Worm (Caenorhabditis elegans) whole organism, mixed stage, embryonic: ENCODE data around the gene R102.6.

Experiments
- blmp-1 ChIP-seq: fragments of 150-350 bp; optimal IDR thresholded peaks from 2 replicates; lab custom pipeline; 2014; ENCODE audit warnings: missing biosample characterization, missing genetic modification characterization
- sem-2 ChIP-seq: fragments of 200-800 bp; sonication (Bioruptor generic); optimal IDR thresholded peaks from 2 replicates; lab custom pipeline; 2018; ENCODE audit warnings: mild to moderate bottlenecking, missing genetic modification characterization, missing compliant biosample characterization
- sptf-1 ChIP-seq: sonication (generic microtip); optimal IDR thresholded peaks from 2 replicates; lab custom pipeline; 2017; ENCODE audit warnings: mild to moderate bottlenecking, missing genetic modification characterization, moderate library complexity, missing compliant biosample characterization
- unc-39 ChIP-seq: fragments of 150-350 bp; optimal IDR thresholded peaks from 2 replicates; lab custom pipeline; 2014; ENCODE audit warnings: missing biosample characterization, missing genetic modification characterization
- ztf-11 ChIP-seq: fragments of 150-350 bp; optimal IDR thresholded peaks from 2 replicates; lab custom pipeline; 2014; ENCODE audit warnings: missing biosample characterization, missing genetic modification characterization

DNA sequence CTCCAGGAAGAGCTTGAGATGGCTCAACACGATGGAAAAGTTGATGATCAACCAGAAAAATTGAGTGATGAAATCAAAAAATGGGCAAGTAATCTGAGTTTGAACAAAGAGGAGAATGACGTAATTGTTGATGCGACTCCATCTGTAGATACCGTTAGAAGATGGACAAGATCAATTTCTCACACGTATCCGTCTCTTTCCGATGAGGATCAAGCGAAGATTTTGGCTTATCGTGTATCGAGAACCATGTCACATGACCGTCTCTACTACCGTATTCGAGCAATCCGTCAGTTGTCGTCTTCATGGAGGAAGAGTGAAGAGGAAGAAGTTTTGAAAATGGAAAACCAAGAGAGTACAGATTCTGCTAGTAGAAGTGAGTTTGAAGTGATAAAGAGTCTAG, 12.1 kb upstream of the R102.6 start:
- TF ChIP-seq ztf-11 (tag; lab: Kevin White, UChicago): no peak
- no peak for TF ChIP-seq sem-2 (GFP tag; lab: Kevin White, UChicago)
- TF ChIP-seq sptf-1: no peak
- no peak for TF ChIP-seq blmp-1 (tag; lab: Kevin White, UChicago)
- TF ChIP-seq unc-39 (tag; lab: Kevin White, UChicago): no peak
